Worm (Caenorhabditis elegans) whole organism, L3 larva: Measurements from ENCODE around the gene tag-241.

Source experiments
- ZK546.5 ChIP-seq: sonication (generic microtip); optimal IDR thresholded peaks from 2 replicates; lab custom pipeline; 2017; ENCODE audit warnings: missing biosample characterization, missing genetic modification characterization
- aly-2 ChIP-seq: fragments of 150-350 bp; optimal IDR thresholded peaks from 2 replicates; lab custom pipeline; 2014; ENCODE audit warnings: missing biosample characterization, missing genetic modification characterization
- ama-1 ChIP-seq: fragments of 150-350 bp; optimal IDR thresholded peaks from 2 replicates; lab custom pipeline; 2018
- elt-3 ChIP-seq, 3 experiments: fragments of 150-350 bp in 1 of 3; sonication (generic microtip) in 2 of 3; optimal IDR thresholded peaks; 2 replicates in 2 of 3; 4 replicates in 1 of 3; lab custom pipeline; 2014 to 2017; ENCODE audit warnings: missing biosample characterization in 3 of 3, missing genetic modification characterization in 3 of 3
- nhr-11 ChIP-seq: fragments of 150-350 bp; optimal IDR thresholded peaks from 2 replicates; lab custom pipeline; 2014; ENCODE audit warnings: missing biosample characterization, missing genetic modification characterization
- nhr-43 ChIP-seq: sonication (generic microtip); optimal IDR thresholded peaks from 2 replicates; lab custom pipeline; 2016; ENCODE audit warnings: mild to moderate bottlenecking, missing genetic modification characterization, missing compliant biosample characterization; ENCODE audit not compliant: poor library complexity, severe bottlenecking
- pha-4 ChIP-seq: fragments of 150-350 bp; optimal IDR thresholded peaks from 2 replicates; lab custom pipeline; 2014; ENCODE audit warnings: missing biosample characterization, missing genetic modification reagents, missing genetic modification characterization
- snpc-4 ChIP-seq: fragments of 150-350 bp; optimal IDR thresholded peaks from 2 replicates; lab custom pipeline; 2014; ENCODE audit warnings: missing biosample characterization, missing genetic modification characterization
- tbx-2 ChIP-seq: sonication (generic microtip); optimal IDR thresholded peaks from 2 replicates; lab custom pipeline; 2016; ENCODE audit warnings: mild to moderate bottlenecking, missing genetic modification characterization, missing compliant biosample characterization
- unc-62 ChIP-seq: fragments of 150-350 bp; sonication (generic microtip); optimal IDR thresholded peaks from 4 replicates; lab custom pipeline; 2014; ENCODE audit warnings: missing biosample characterization, missing genetic modification reagents, missing genetic modification characterization
- ztf-4 ChIP-seq: fragments of 150-350 bp; optimal IDR thresholded peaks from 2 replicates; lab custom pipeline; 2014; ENCODE audit warnings: missing biosample characterization, missing genetic modification characterization

DNA sequence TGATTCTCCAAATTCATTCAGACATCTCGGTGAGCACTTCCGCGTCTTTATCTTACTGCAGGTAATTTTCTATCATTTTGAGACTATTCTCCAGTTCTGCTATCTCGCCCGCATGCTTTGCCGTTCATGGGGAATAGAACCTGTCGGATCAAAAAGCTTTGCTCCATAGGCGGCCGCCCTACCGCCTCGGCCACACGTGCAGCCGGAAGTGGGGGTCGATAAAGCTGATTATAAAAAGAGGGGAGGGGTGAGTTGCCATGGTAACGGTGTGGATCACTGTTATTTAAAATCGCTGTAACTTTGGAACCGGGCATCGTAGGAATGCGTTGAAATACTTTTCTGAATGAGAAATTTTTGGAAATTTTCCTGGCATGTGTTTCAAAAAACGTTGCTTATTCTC, 46.6 kb downstream of the tag-241 start:
- no peak for TF ChIP-seq unc-62 (GFP tag; lab: Kevin White, UChicago)
- TF ChIP-seq snpc-4 (tag; lab: Kevin White, UChicago), result no peak
- TF ChIP-seq aly-2 (tag; lab: Kevin White, UChicago), result no peak
- TF ChIP-seq pha-4 (tag; lab: Kevin White, UChicago), result no peak
- no peak for TF ChIP-seq nhr-11
- no peak for TF ChIP-seq tbx-2
- no peak for TF ChIP-seq ama-1 (lab: Kevin White, UChicago)
- no peak for TF ChIP-seq nhr-43 (tag; lab: Kevin White, UChicago)
- no peak for TF ChIP-seq ZK546.5 (tag; lab: Kevin White, UChicago)
- TF ChIP-seq ztf-4 (tag; lab: Kevin White, UChicago), result no peak
- TF ChIP-seq elt-3 (tag; optimal IDR thresholded peaks at IDR 0.05; lab: Kevin White, UChicago), result no peak
